Fruit fly (Drosophila melanogaster): ENCODE measurements around the gene CG32485.

The CG32485 gene

DNA sequence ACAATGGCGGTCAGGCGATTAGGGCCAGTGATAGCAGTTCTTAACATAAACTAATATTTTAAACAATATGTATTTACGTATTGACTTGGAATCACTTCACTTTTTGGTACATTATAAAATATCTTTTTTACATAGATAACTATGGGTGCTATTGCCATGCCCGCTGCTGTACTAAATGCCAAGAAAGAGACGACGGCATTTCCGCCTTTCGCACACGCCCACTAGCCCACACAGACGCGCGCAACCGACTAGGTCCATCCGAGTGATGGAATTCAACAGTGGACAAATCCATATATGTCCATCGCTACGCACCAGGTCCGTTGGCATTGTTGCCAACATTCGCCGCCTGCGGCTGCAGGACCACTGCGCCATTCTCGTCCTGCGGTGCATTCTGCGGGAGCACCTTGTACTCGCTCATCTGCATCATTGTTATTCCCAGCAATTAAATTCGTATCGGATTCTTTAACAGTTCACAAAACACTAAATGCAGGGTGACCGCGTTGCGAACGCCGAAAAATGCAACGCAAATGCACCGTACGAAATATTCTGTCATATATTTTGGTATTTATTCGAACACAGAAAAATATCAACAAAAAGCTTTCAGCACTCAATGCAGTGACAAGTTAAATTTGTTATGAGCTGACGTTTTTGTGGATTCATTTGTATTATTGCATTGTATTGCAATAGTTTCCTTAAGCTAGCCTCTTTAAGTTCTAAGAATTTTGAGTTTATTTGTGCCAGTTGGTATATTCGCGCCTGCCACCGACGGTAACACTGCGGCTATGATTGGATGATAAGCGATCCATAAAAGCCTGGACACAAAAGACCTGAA lies 3.6 kb upstream of the CG32485 start, which contains the start of the genes scramb2 and Sk2 (continued):
- TF ChIP-seq CG2712 (tag; optimal IDR thresholded peaks at IDR 0.05) (peak; percentile 94), CG2678 (tag; optimal IDR thresholded peaks at IDR 0.05) (peak; percentile 97), CG4404 (GFP tag; IDR thresholded peaks at IDR 0.05) (peak; percentile 82), chn (GFP tag; optimal IDR thresholded peaks at IDR 0.05) (peak; percentile 89), Sox100B (GFP tag; optimal IDR thresholded peaks at IDR 0.05) (peak; percentile 94), croc (GFP tag; conservative IDR thresholded peaks at IDR 0.05) (peak; percentile 83), CrebB (tag; optimal IDR thresholded peaks at IDR 0.05) (peak; percentile 92), CG17829 (tag; optimal IDR thresholded peaks at IDR 0.05) (peak; percentile 96), cas (GFP tag; IDR thresholded peaks at IDR 0.05) (peak; percentile 82), vfl (GFP tag; optimal IDR thresholded peaks at IDR 0.05) (peak; percentile 70), kay (GFP tag; optimal IDR thresholded peaks at IDR 0.05) (peak; percentile 87), ems (GFP tag; optimal IDR thresholded peaks at IDR 0.05) (peak; percentile 93), CG18262 (tag; optimal IDR thresholded peaks at IDR 0.05) (peak; percentile 95), tap (tag; optimal IDR thresholded peaks at IDR 0.05) (peak; percentile 94), trh (GFP tag; optimal IDR thresholded peaks at IDR 0.05) (peak; percentile 64), CG6791 (GFP tag; IDR thresholded peaks at IDR 0.05; ENCODE audit: partially characterized antibody) (no peak), yki (optimal IDR thresholded peaks at IDR 0.05) (no peak), Max (GFP tag; optimal IDR thresholded peaks at IDR 0.05) (peak; percentile 93), dpn (GFP tag; optimal IDR thresholded peaks at IDR 0.05) (peak; percentile 91 to 94), schlank (tag; optimal IDR thresholded peaks at IDR 0.05) (peak; percentile 86), H15 (GFP tag; IDR thresholded peaks at IDR 0.05) (peak; percentile 89), CG14014 (GFP tag; IDR thresholded peaks at IDR 0.05) (peak; percentile 95), crc (GFP tag; optimal IDR thresholded peaks at IDR 0.05) (peak; percentile 81), pum (GFP tag; optimal IDR thresholded peaks at IDR 0.05) (peak; percentile 67), wdn (GFP tag; IDR thresholded peaks at IDR 0.05) (peak; percentile 93), CG5180 (GFP tag; optimal IDR thresholded peaks at IDR 0.05) (peak; percentile 88), CG9876 (GFP tag; optimal IDR thresholded peaks at IDR 0.05) (peak; percentile 55), mam (GFP tag; optimal IDR thresholded peaks at IDR 0.05) (peak; percentile 90), CG10267 (tag; optimal IDR thresholded peaks at IDR 0.05) (peak; percentile 85), psq (GFP tag; optimal IDR thresholded peaks at IDR 0.05) (peak; percentile 78), CG9609 (GFP tag; optimal IDR thresholded peaks at IDR 0.05) (peak; percentile 76), Atf3 (GFP tag; optimal IDR thresholded peaks at IDR 0.05) (peak; percentile 82), CG12769 (tag; optimal IDR thresholded peaks at IDR 0.05) (peak; percentile 96), Dip2 (GFP tag; IDR thresholded peaks at IDR 0.05) (peak; percentile 55; the same call in 1 of the 2 replicates), CG7745 (tag; optimal IDR thresholded peaks at IDR 0.05) (peak; percentile 7), insv (GFP tag; optimal IDR thresholded peaks at IDR 0.05) (peak; percentile 27 to 58), CG15514 (GFP tag; optimal IDR thresholded peaks at IDR 0.05) (peak; percentile 90), CG14050 (GFP tag; IDR thresholded peaks at IDR 0.05) (peak; percentile 91), Eip74EF (GFP tag; optimal IDR thresholded peaks at IDR 0.05) (peak in 1 of 2 experiments; percentile 98), C15 (GFP tag; IDR thresholded peaks at IDR 0.05) (peak; percentile 89), ab (GFP tag; optimal IDR thresholded peaks at IDR 0.05) (peak; percentile 71), disco-r (GFP tag; optimal IDR thresholded peaks at IDR 0.05) (peak; percentile 67), CG10543 (GFP tag; optimal IDR thresholded peaks at IDR 0.05) (peak; percentile 86), mld (GFP tag; IDR thresholded peaks at IDR 0.05; ENCODE audit: partially characterized antibody) (no peak), CG1233 (GFP tag; optimal IDR thresholded peaks at IDR 0.05) (peak; percentile 94), org-1 (GFP tag; optimal IDR thresholded peaks at IDR 0.05) (peak; percentile 92), Xbp1 (GFP tag; optimal IDR thresholded peaks at IDR 0.05) (peak; percentile 95), CG12104 (GFP tag; optimal IDR thresholded peaks at IDR 0.05) (peak; percentile 93), B-H2 (GFP tag; optimal IDR thresholded peaks at IDR 0.05) (peak; percentile 89)

Data from whole organism, embryonic.